Worm (Caenorhabditis elegans): ENCODE data around the gene crp-1.

crp-1 gene

ce11 chrV:10466607-10467092 is 11.7 kb upstream of the crp-1 start (continued):
- TF ChIP-seq egl-5 (tag; optimal IDR thresholded peaks at IDR 0.05) (peak; percentile 85), unc-62 (GFP tag; optimal IDR thresholded peaks at IDR 0.05) (peak; percentile 86), zag-1 (tag; optimal IDR thresholded peaks at IDR 0.05) (peak; percentile 58), fos-1 (tag; optimal IDR thresholded peaks at IDR 0.05) (peak; percentile 79), lsy-12 (tag; optimal IDR thresholded peaks at IDR 0.05) (peak; percentile 91), hmg-11 (tag; optimal IDR thresholded peaks at IDR 0.05) (peak; percentile 87), jun-1 (tag; optimal IDR thresholded peaks at IDR 0.05) (peak; percentile 94), fkh-10 (GFP tag; optimal IDR thresholded peaks at IDR 0.05) (peak; percentile 89), sea-2 (GFP tag; optimal IDR thresholded peaks at IDR 0.05) (no peak), elt-1 (tag; optimal IDR thresholded peaks at IDR 0.05) (peak; percentile 50), eor-1 (tag; optimal IDR thresholded peaks at IDR 0.05) (no peak), ceh-82 (tag; optimal IDR thresholded peaks at IDR 0.05) (peak; percentile 53), lin-15B (tag; optimal IDR thresholded peaks at IDR 0.05) (peak; percentile 73)

- no peak for TF ChIP-seq pqm-1 (tag; optimal IDR thresholded peaks at IDR 0.05)
- TF ChIP-seq nfya-1 (tag; optimal IDR thresholded peaks at IDR 0.05; ENCODE audit: insufficient read depth): peak; percentile 20
Measured at ce11 chrV:10467104-10467503, 11.3 kb upstream of the crp-1 start.

- no peak for TF ChIP-seq nhr-23 (tag; optimal IDR thresholded peaks at IDR 0.05)
- TF ChIP-seq nhr-237 (tag; optimal IDR thresholded peaks at IDR 0.05): no peak
- TF ChIP-seq lin-39 (tag; optimal IDR thresholded peaks at IDR 0.05): no peak
- no peak for TF ChIP-seq eor-1 (tag; optimal IDR thresholded peaks at IDR 0.05)
- TF ChIP-seq aly-2 (tag; optimal IDR thresholded peaks at IDR 0.05): no peak
- TF ChIP-seq egl-5 (tag; optimal IDR thresholded peaks at IDR 0.05): no peak
- no peak for TF ChIP-seq elt-2 (tag; optimal IDR thresholded peaks at IDR 0.05)
- no peak for TF ChIP-seq ztf-4 (tag; optimal IDR thresholded peaks at IDR 0.05)
- no peak for TF ChIP-seq mml-1 (tag; optimal IDR thresholded peaks at IDR 0.05)
- no peak for TF ChIP-seq ceh-82 (tag; optimal IDR thresholded peaks at IDR 0.05)
- TF ChIP-seq daf-12 (tag; optimal IDR thresholded peaks at IDR 0.05): no peak
- no peak for TF ChIP-seq elt-3 (tag; optimal IDR thresholded peaks at IDR 0.05)
- no peak for TF ChIP-seq nhr-11 (tag; optimal IDR thresholded peaks at IDR 0.05)
- no peak for TF ChIP-seq ZK546.5 (tag; optimal IDR thresholded peaks at IDR 0.05)
- TF ChIP-seq ama-1 (optimal IDR thresholded peaks at IDR 0.05): no peak
Measured at ce11 chrV:10467659-10468058, 10.7 kb upstream of the crp-1 start.

- TF ChIP-seq nhr-12 (tag; optimal IDR thresholded peaks at IDR 0.05) (no peak), lin-39 (tag; optimal IDR thresholded peaks at IDR 0.05) (no peak), ceh-9 (tag; optimal IDR thresholded peaks at IDR 0.05) (no peak), ama-1 (optimal IDR thresholded peaks at IDR 0.05) (peak; percentile 84), nhr-67 (tag; optimal IDR thresholded peaks at IDR 0.05) (no peak), skn-1 (tag; optimal IDR thresholded peaks at IDR 0.05) (no peak), ztf-11 (tag; optimal IDR thresholded peaks at IDR 0.05) (no peak), elt-2 (tag; optimal IDR thresholded peaks at IDR 0.05) (peak; percentile 83), pqm-1 (tag; optimal IDR thresholded peaks at IDR 0.05) (peak; percentile 61), ztf-4 (tag; optimal IDR thresholded peaks at IDR 0.05) (no peak), tbx-2 (tag; optimal IDR thresholded peaks at IDR 0.05) (no peak), snpc-4 (tag; optimal IDR thresholded peaks at IDR 0.05) (no peak), nfya-1 (tag; optimal IDR thresholded peaks at IDR 0.05; ENCODE audit: insufficient read depth) (peak; percentile 31), nhr-25 (tag; optimal IDR thresholded peaks at IDR 0.05) (no peak), eor-1 (tag; optimal IDR thresholded peaks at IDR 0.05) (no peak), zag-1 (tag; optimal IDR thresholded peaks at IDR 0.05) (no peak), pha-4 (tag; optimal IDR thresholded peaks at IDR 0.05) (peak; percentile 70), nhr-76 (tag; optimal IDR thresholded peaks at IDR 0.05) (no peak), aly-2 (tag; optimal IDR thresholded peaks at IDR 0.05) (no peak), fkh-2 (tag; optimal IDR thresholded peaks at IDR 0.05) (no peak)
Measured at ce11 chrV:10468190-10468589, 10.2 kb upstream of the crp-1 start, which contains the start of gene egl-9. TSS of gene egl-9 (plus strand) at chrV:10468517.

Data from whole organism, L3 larva.